1 worm cellular context compared by ENCODE assay signal in the genomic region with DNA sequence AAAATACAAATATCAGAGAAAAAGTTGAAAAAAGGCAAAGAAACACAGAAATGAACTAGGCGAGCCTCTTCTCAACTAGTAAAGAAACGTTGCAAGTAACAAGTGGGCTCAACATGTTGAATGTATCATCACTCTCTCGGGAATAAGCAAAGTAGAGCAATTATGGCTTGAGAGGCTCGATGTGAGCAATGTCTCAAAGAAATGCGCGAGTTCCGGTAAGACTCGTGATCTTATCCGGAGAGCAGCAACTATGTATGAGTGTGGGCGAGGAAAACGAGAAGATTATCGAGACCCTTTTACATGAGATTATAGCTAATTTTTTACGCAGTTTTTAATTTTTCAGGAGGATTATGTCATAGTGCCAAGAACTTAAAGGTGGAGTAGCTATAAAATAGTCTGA.
TF ChIP-seq lines count a peak whose summit lies in the region.

No protein-coding gene starts in this region.

TF ChIP-seq in whole organism, L1 larva, 84 proteins besides CTCF, POLR2A, EP300 and RAD21 (continued from another document):
- TF ChIP-seq nhr-237 (tag; optimal IDR thresholded peaks at IDR 0.05; lab: Kevin White, UChicago) (no peak), ceh-63 (GFP tag; optimal IDR thresholded peaks at IDR 0.05; lab: Kevin White, UChicago) (no peak), fkh-10 (GFP tag; optimal IDR thresholded peaks at IDR 0.05; lab: Kevin White, UChicago) (no peak), ceh-88 (GFP tag; IDR thresholded peaks at IDR 0.05; lab: Robert Waterston, UW) (no peak), ceh-82 (tag; optimal IDR thresholded peaks at IDR 0.05; lab: Kevin White, UChicago) (no peak), pqm-1 (tag; optimal IDR thresholded peaks at IDR 0.05; lab: Kevin White, UChicago) (no peak), fkh-8 (tag; optimal IDR thresholded peaks at IDR 0.05; lab: Kevin White, UChicago) (peak; percentile 38), unc-62 (GFP tag; optimal IDR thresholded peaks at IDR 0.05; lab: Kevin White, UChicago) (no peak), irx-1 (tag; optimal IDR thresholded peaks at IDR 0.05; lab: Kevin White, UChicago) (no peak), zag-1 (tag; optimal IDR thresholded peaks at IDR 0.05; lab: Kevin White, UChicago) (no peak), fkh-4 (tag; optimal IDR thresholded peaks at IDR 0.05; lab: Kevin White, UChicago; ENCODE audit: borderline replicate concordance) (no peak), rnt-1 (tag; optimal IDR thresholded peaks at IDR 0.05; lab: Kevin White, UChicago) (no peak), lin-39 (tag; optimal IDR thresholded peaks at IDR 0.05; lab: Kevin White, UChicago) (no peak), blmp-1 (tag; optimal IDR thresholded peaks at IDR 0.05; lab: Kevin White, UChicago) (no peak), F16B12.6 (tag; optimal IDR thresholded peaks at IDR 0.05; lab: Kevin White, UChicago) (no peak), dsc-1 (tag; optimal IDR thresholded peaks at IDR 0.05; lab: Kevin White, UChicago) (peak; percentile 73), zip-4 (GFP tag; optimal IDR thresholded peaks at IDR 0.05; lab: Kevin White, UChicago) (no peak), unc-86 (tag; optimal IDR thresholded peaks at IDR 0.05; lab: Kevin White, UChicago) (peak; percentile 28), ets-5 (GFP tag; IDR thresholded peaks at IDR 0.05; lab: Robert Waterston, UW) (no peak), lsy-2 (tag; optimal IDR thresholded peaks at IDR 0.05; lab: Kevin White, UChicago) (peak in 1 of 2 experiments; percentile 27), lin-14 (GFP tag; optimal IDR thresholded peaks at IDR 0.05; lab: Kevin White, UChicago) (peak; percentile 64), hlh-17 (GFP tag; optimal IDR thresholded peaks at IDR 0.05; lab: Kevin White, UChicago; ENCODE audit: borderline replicate concordance) (no peak), C16A3.4 (tag; optimal IDR thresholded peaks at IDR 0.05; lab: Kevin White, UChicago) (no peak), jun-1 (tag; optimal IDR thresholded peaks at IDR 0.05; lab: Kevin White, UChicago) (no peak), nhr-71 (tag; optimal IDR thresholded peaks at IDR 0.05; lab: Kevin White, UChicago) (no peak), egl-27 (tag; optimal IDR thresholded peaks at IDR 0.05; lab: Kevin White, UChicago) (no peak), skn-1 (tag; optimal IDR thresholded peaks at IDR 0.05; lab: Kevin White, UChicago) (no peak)
